Fruit fly (Drosophila melanogaster): ENCODE measurements around the gene Hrs.

The Hrs gene

dm6 chr2L:2760288-2760687 lies 20.5 kb downstream of the Hrs start:
- no peak for TF ChIP-seq noc (tag; optimal IDR thresholded peaks at IDR 0.05)

DNA sequence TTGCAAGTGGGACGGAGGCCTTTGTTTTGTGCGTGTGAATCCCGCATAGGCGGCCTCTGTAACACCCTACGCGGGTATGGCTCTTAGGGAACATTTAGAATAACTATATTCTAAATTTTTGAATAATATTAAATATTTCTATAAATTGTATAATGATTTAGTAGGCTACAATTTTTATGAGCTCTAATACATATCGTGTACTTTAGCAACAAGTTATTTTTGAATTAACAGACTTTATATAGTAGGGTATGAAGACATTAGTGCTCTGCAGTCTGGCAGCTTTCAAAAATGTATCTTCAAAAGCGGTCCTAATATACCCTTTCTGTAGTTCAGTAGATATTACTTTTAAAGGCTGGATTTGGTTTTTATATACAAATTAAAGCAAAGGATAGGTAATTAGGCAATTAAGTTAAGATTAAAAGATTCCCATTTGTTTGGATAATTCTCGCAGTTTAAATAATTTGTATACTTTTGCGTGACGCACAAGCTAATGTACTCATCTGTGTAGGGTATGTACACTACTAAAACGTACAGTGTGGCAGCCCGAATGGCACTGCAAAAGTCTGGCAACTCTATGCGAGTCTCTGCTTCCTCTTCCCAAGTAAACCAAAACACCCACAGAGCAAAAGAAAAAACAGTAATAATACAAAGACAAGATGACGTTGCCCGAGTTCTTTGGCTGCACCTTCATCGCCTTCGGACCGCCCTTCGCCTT lies 26.0 kb downstream of the Hrs start, which contains the start of the genes Snx21 and aph-1:
Gene Snx21, minus strand, starts transcription at position 7 of the 715 bp plus-strand sequence.
Gene aph-1, plus strand, starts transcription at position 575 of the 715 bp plus-strand sequence.
- peak; percentile 94 for TF ChIP-seq noc (tag; optimal IDR thresholded peaks at IDR 0.05)

DNA sequence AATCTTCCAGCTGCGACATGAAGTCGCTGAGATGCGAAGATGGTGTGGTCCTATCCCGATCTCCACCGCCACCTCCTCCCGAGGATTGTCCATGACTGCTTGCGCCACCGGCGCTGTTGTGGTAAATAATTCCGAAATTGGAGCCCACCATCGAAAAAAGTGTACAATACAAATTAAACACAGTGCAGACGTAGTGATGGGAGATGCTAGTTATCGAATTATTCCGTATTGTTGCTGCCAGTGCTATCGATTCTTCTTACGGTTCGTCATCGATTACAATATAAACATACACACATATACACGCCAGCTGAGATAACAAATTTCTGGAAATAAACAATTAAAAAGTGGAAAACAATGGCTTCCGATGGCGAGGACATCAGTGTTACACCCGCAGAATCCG lies 27.8 kb downstream of the Hrs start, which contains the start of the genes Taf10b and Taf10:
Gene Taf10b, minus strand, starts transcription at position 219 of the 400 bp plus-strand sequence.
Gene Taf10, plus strand, starts transcription at position 264 of the 400 bp plus-strand sequence.
- TF ChIP-seq noc (tag; optimal IDR thresholded peaks at IDR 0.05): peak; percentile 22

- TF ChIP-seq noc (tag; optimal IDR thresholded peaks at IDR 0.05): peak; percentile 35
Observed at dm6 chr2L:2769476-2770185, 29.8 kb downstream of the Hrs start, which contains the start of the genes colt and HINT1. Gene colt (minus strand): TSS chr2L:2770069. Gene HINT1 (plus strand): TSS chr2L:2770135.

- TF ChIP-seq noc (tag; optimal IDR thresholded peaks at IDR 0.05): no peak
Observed at dm6 chr2L:2771676-2772075, 31.9 kb downstream of the Hrs start, which contains the start of gene CG15399. Gene CG15399 (minus strand): TSS chr2L:2771776.

- TF ChIP-seq noc (tag; optimal IDR thresholded peaks at IDR 0.05): no peak
Observed at dm6 chr2L:2782790-2783189, 43.0 kb downstream of the Hrs start.
